Fruit fly (Drosophila melanogaster) S2 (cell line): ENCODE measurements around the gene Srpk79D.

ENCODE experiments used
- CG8478 ChIP-seq: fragments of >200 bp; optimal IDR thresholded peaks from 2 replicates; lab custom pipeline; 2018
- CTCF ChIP-seq, 2 experiments: fragments of >200 bp; optimal IDR thresholded peaks; 2 replicates each; lab custom pipeline; 2018

The Srpk79D gene

DNA sequence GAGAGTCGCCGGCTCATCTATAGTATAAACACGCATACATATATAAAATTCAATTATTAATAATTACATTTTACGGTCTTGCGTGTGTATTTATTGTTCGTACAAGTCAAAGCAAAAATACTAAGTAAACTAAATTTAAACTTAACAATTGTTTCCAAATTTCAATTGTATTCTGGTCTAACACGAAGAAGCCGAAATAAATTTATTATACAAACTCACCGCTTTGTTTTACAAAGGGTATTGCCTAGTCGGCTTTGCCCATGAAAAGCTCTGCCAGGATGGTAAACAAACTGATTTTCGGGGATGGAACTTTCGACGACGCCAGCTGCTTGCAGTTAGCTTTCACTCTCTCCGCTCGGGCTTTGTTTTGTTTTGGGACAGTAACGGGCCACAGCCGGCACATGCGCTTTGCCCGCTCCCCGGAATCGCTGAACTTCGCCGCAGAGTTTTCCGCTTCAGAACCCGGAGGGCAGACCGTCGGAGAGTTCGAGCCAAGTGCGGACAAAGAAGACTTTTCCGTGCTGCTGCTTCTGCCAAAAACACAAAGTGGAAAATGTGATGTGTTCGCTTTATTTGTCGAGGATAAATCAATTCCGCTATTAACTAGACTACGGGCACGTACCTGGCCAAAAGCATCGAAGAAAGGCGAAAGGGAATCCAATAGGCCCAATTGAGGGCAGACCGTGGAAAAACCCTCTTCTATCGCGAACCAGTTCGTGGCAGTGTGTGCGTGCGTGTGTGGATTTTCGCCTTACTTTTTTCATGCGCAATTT lies at the start of gene Srpk79D:
Srpk79D (plus strand) TSS at position 457 of the 773 bp plus-strand sequence.
- TF ChIP-seq CTCF (optimal IDR thresholded peaks at IDR 0.05; lab: Kevin White, UChicago): no peak
- TF ChIP-seq CG8478: no peak

DNA sequence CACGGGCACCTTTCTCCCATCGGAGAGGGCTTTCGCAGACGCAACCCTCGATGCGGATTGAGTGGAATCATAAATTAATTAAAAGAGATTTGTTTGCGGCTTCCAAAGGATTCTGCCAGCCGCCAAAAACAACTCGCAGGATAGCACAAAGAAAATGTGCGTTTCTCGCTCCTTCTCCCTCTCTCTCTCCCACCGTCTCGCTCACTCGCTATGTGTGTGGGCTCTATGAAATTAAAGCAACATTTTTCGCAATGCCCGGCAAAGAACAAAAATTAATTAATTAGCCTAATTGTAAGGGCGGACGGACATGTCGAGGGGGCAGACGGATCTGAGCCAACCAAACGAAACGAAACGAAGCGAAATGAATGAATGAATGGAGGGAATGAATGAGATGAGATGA lies 36.1 kb upstream of the Srpk79D start:
- no peak for TF ChIP-seq CG8478
- TF ChIP-seq CTCF (optimal IDR thresholded peaks at IDR 0.05; lab: Kevin White, UChicago): no peak

- TF ChIP-seq CTCF (optimal IDR thresholded peaks at IDR 0.05; lab: Kevin White, UChicago) (no peak), CG8478 (no peak)
These were observed 31.5 kb upstream of the Srpk79D start for dm6 chr3L:22242241-22242640.

dm6 chr3L:22262797-22263423 lies 10.9 kb upstream of the Srpk79D start, which contains the start of the genes Rich and Ddx1:
TSS of gene Rich (minus strand) at chr3L:22262921.
TSS of gene Ddx1 (plus strand) at chr3L:22263369.
- TF ChIP-seq CTCF (optimal IDR thresholded peaks at IDR 0.05; lab: Kevin White, UChicago) (no peak), CG8478 (no peak)

DNA sequence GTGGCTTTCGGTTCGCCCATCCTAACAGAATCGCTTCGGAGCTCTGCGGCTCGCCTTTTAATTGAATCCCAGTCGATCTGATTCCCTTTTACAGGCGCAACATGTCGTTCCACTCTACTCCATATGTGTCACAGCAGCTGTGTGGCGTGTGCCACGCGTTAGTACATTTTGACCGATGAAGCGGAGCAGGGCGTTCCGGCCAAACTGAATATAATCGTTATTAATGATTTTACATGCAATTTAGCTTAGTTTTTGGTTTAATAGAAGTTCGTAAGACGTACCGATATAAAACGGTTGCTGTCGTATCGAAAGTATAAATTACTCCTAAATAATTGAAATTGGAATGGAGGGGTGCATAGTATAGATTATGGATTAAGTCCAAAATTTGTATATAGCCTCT lies 7.2 kb upstream of the Srpk79D start, which contains the start of gene CG11523:
CG11523 (minus strand) TSS at position 145 of the 400 bp plus-strand sequence.
- peak; percentile 52 to 54 for TF ChIP-seq CTCF (optimal IDR thresholded peaks at IDR 0.05; lab: Kevin White, UChicago)
- no peak for TF ChIP-seq CG8478

dm6 chr3L:22267248-22267957 lies 6.4 kb upstream of the Srpk79D start, which contains the start of gene Csp:
TSS of gene Csp (plus strand) at chr3L:22267382.
- no peak for TF ChIP-seq CG8478
- peak; percentile 93 to 97 for TF ChIP-seq CTCF (optimal IDR thresholded peaks at IDR 0.05; lab: Kevin White, UChicago)

DNA sequence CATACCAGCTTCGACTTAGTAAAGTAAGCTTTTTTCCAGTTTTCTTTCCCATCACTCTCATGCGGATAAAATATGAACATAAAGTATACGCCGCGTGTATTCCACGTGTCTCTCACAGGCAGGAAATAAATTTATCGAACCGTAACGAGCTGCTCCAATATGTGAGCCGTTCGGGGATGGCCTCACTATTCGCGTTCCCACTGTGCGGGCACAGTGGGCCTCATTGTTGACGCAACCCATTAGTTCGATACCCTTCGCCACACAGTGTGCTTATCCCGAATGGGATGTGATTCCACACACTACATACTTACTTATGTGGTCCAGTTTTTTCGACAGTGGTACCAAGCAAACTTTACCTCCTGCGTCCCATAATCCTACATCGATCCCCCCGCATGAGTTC lies 2.2 kb downstream of the Srpk79D start:
- TF ChIP-seq CTCF (optimal IDR thresholded peaks at IDR 0.05; lab: Kevin White, UChicago) (no peak), CG8478 (no peak)

dm6 chr3L:22276614-22277013 lies 2.8 kb downstream of the Srpk79D start:
- no peak for TF ChIP-seq CG8478
- no peak for TF ChIP-seq CTCF (optimal IDR thresholded peaks at IDR 0.05; lab: Kevin White, UChicago)

- TF ChIP-seq CG8478: no peak
- TF ChIP-seq CTCF (optimal IDR thresholded peaks at IDR 0.05; lab: Kevin White, UChicago): no peak
These were observed 3.4 kb downstream of the Srpk79D start for dm6 chr3L:22277186-22277585.

DNA sequence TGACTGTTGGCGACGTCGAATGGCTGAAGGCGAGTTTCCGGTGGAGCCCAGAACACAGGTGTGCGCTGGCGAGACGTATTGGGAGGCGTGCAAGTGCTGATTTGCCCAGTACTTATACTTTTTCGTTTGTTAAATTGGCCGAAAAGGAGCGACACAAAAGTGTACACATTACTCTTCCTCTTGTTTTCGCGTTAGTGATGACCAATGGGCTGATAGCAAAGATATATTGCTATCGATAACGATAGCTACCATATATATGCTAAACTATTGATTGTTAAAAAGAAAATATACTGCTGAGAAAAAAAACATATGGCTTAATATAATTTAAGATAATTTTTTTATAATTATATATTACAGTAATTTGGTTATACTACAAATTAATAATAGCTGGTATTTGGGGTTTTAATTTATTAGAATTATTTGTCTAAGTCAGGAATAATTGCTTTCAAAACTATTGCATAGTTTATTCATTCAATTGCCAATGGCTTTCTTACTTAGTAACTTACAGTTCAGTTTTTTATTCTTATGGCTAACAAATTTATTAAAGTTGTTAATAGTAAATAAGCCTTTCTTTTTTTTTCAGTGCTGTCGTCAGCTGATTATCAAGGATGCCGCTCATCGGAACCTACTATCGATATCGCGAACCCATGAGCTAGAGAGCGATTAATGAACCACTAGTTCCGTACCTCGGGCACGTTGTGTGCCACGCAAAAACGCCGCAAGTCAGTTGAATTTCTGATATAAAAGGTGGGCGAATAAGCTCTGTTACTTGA lies 14.4 kb downstream of the Srpk79D start, which contains the start of the genes Hem and IleRS:
Hem (minus strand) TSS at position 202 of the 773 bp plus-strand sequence.
IleRS (plus strand) TSS at position 672 of the 773 bp plus-strand sequence.
- no peak for TF ChIP-seq CTCF (optimal IDR thresholded peaks at IDR 0.05; lab: Kevin White, UChicago)

DNA sequence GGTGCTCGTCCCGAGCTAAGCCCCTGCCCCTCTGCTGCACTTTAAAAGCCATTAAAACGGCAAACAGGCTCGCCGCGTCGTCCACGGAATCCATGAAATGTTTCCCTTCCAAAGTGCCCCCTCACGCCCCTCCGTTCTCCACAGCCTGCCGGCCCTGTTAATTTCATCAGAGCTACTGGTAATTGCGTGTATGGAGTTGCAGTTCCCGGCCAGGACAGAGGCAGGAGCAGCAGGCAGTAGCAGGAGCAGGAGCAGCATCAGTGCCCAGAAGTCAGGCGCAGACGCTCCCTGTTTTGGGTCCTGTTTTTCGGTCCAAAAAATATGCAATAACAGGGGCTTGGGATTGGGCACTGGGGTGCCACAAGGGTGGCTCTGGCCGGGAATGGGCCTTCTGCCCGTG lies 43.1 kb downstream of the Srpk79D start:
- TF ChIP-seq CTCF (optimal IDR thresholded peaks at IDR 0.05; lab: Kevin White, UChicago) (no peak), CG8478 (no peak)

DNA sequence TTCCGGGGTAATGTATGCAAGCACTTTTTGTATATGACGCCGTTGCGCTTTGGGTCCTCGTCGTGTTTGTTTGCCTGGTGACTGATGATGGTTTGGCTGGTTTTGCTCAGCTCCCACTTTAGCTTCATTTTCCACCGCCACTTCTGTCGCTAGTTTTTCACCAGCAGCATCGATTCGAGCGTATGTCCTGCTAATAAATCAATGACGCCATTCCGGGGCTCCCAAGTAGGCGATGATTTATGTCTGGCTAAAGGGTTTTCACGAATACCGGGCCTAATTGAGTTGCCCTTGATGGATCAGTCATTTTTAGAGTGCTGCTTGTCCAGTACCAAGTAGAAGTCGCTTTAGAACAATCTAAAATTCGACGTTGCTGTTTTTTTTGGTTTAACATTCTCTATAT lies 55.7 kb downstream of the Srpk79D start, which contains the start of gene CG32450:
CG32450 (plus strand) TSS at position 301 of the 400 bp plus-strand sequence.
- TF ChIP-seq CTCF (optimal IDR thresholded peaks at IDR 0.05; lab: Kevin White, UChicago) (no peak), CG8478 (no peak)
